Worm (Caenorhabditis elegans): ENCODE measurements around the gene unc-7.

The unc-7 gene

DNA sequence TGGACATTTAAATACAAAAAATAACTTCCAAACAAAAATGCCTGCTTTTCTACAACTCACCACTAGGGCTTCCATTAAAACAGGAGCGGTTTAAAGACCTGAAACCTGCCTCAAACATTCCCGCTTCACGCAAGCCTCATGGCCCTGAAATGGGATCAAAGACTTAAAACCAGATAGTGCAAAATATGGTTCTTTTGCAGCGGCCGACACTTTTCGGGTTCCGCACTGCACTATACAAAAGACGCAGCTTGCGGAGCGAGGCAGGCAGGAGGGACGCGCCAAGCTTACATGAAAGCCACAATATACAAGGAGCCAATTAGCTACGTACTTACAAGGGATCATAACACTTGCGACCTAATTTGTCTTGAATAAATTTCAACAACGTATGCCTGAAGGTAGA, 74.1 kb downstream of the unc-7 start:
- no peak for TF ChIP-seq F13H6.1 (tag; optimal IDR thresholded peaks at IDR 0.05)
- TF ChIP-seq snpc-4 (tag; optimal IDR thresholded peaks at IDR 0.05): peak; percentile 62

DNA sequence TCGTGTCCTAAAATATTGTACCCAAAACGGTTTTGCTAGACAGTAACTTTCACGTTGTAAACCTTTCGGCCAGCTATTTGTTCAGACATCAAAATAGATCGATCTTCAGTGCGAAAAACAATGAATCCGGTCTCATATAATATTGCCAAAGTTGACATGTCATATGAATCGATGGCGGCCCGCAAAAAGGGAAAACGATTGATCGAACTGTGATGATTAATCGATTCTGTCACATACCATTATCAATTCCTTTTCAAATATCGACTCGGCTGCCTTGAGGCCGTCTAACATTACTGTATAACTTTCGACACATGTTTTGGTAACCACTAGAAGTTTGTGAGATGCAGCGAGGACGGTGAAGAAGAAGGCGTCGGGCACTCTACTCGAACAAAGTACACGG, 74.7 kb downstream of the unc-7 start:
- TF ChIP-seq ZK546.5 (tag; optimal IDR thresholded peaks at IDR 0.05): no peak
- no peak for TF ChIP-seq zag-1 (tag; optimal IDR thresholded peaks at IDR 0.05)
- TF ChIP-seq unc-39 (tag; optimal IDR thresholded peaks at IDR 0.05): no peak
- peak; percentile 92 for TF ChIP-seq blmp-1 (tag; optimal IDR thresholded peaks at IDR 0.05; ENCODE audit: insufficient read depth)
- no peak for TF ChIP-seq skn-1 (tag; optimal IDR thresholded peaks at IDR 0.05)
- TF ChIP-seq ztf-4 (tag; optimal IDR thresholded peaks at IDR 0.05): no peak
- no peak for TF ChIP-seq nhr-10 (tag; optimal IDR thresholded peaks at IDR 0.05)
- no peak for TF ChIP-seq F13H6.1 (tag; optimal IDR thresholded peaks at IDR 0.05)
- no peak for TF ChIP-seq nhr-11 (tag; optimal IDR thresholded peaks at IDR 0.05)
- TF ChIP-seq nhr-25 (tag; optimal IDR thresholded peaks at IDR 0.05): peak; percentile 68
- TF ChIP-seq nhr-23 (tag; optimal IDR thresholded peaks at IDR 0.05): no peak
- TF ChIP-seq snpc-4 (tag; optimal IDR thresholded peaks at IDR 0.05): no peak
- TF ChIP-seq Y55F3AM.14 (GFP tag; optimal IDR thresholded peaks at IDR 0.05): no peak
- no peak for TF ChIP-seq C34F6.9 (tag; optimal IDR thresholded peaks at IDR 0.05)
- TF ChIP-seq nhr-21 (tag; optimal IDR thresholded peaks at IDR 0.05): peak; percentile 60
- no peak for TF ChIP-seq elt-3 (tag; optimal IDR thresholded peaks at IDR 0.05)
- TF ChIP-seq fos-1 (tag; optimal IDR thresholded peaks at IDR 0.05): no peak
- TF ChIP-seq peb-1 (tag; optimal IDR thresholded peaks at IDR 0.05): no peak
- no peak for TF ChIP-seq ztf-11 (tag; optimal IDR thresholded peaks at IDR 0.05)
- TF ChIP-seq sma-3 (GFP tag; optimal IDR thresholded peaks at IDR 0.05): peak; percentile 68
- no peak for TF ChIP-seq nhr-77 (tag; optimal IDR thresholded peaks at IDR 0.05)
- no peak for TF ChIP-seq gmeb-1 (tag; optimal IDR thresholded peaks at IDR 0.05)
- TF ChIP-seq lin-13 (GFP tag; optimal IDR thresholded peaks at IDR 0.05): no peak
- peak; percentile 65 for TF ChIP-seq sma-9 (GFP tag; optimal IDR thresholded peaks at IDR 0.05)
- TF ChIP-seq sma-9 (tag; optimal IDR thresholded peaks at IDR 0.05): no peak
- TF ChIP-seq lin-11 (tag; optimal IDR thresholded peaks at IDR 0.05): no peak
- no peak for TF ChIP-seq sem-4 (tag; optimal IDR thresholded peaks at IDR 0.05)
- TF ChIP-seq alr-1 (tag; optimal IDR thresholded peaks at IDR 0.05): no peak
- no peak for TF ChIP-seq unc-62 (GFP tag; optimal IDR thresholded peaks at IDR 0.05)
- no peak for TF ChIP-seq ceh-16 (tag; optimal IDR thresholded peaks at IDR 0.05)
